Fruit fly (Drosophila melanogaster): ENCODE measurements around the gene dpr9.

DNA sequence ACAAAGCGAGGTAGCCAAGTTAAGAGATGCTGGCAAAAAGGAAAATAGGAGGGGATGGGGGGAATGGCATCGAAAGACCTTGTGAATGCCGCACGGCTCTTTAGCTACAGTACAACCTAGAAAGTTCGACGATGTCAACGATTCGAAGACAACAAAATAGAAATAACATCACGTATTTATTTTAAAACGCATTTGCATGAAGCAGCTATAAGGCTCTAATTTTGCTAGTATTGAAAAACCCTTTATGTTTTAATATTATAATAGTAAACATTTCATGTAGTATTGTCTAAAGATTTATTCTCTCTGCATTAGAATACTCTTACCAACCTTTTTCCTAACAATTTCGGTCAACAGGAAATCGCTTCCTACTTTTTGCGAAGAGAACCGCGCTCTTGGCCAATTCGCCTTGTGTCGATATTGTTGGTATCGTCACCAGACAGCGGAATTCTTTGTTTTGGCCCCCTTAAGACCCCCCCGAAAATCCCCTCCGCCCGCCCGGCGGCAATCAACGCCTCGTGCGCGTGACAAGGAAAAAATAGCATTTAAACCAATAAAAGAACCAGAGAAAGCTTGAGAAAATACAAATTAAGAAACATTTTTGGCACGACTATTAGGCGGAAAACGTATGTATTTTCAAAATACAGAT, 7.6 kb upstream of the dpr9 start:
- TF ChIP-seq psq (optimal IDR thresholded peaks at IDR 0.05), result no peak
- TF ChIP-seq pan (optimal IDR thresholded peaks at IDR 0.05), result no peak
- no peak for TF ChIP-seq CG8478 (optimal IDR thresholded peaks at IDR 0.05)

Measured in whole organism.